Worm (Caenorhabditis elegans) whole organism, L2 larva: ENCODE data around the gene T25B9.1.
A peak's percentile ranks its signal among the peaks of the same experiment; 100 is the strongest.

ENCODE experiments used
- C34F6.9 ChIP-seq: fragments of 150-350 bp; optimal IDR thresholded peaks from 2 replicates; lab custom pipeline; 2014; ENCODE audit warnings: missing biosample characterization, missing genetic modification characterization
- F13H6.1 ChIP-seq: sonication (generic microtip); optimal IDR thresholded peaks from 2 replicates; lab custom pipeline; 2016; ENCODE audit warnings: missing genetic modification characterization, missing compliant biosample characterization
- R02D3.7 ChIP-seq: fragments of 150-350 bp; optimal IDR thresholded peaks from 2 replicates; lab custom pipeline; 2014; ENCODE audit warnings: missing biosample characterization, missing genetic modification characterization
- Y55F3AM.14 ChIP-seq: fragments of 200-800 bp; sonication (Bioruptor generic); optimal IDR thresholded peaks from 2 replicates; lab custom pipeline; 2018; ENCODE audit warnings: mild to moderate bottlenecking, missing genetic modification characterization, missing compliant biosample characterization
- ZK546.5 ChIP-seq: sonication (generic microtip); optimal IDR thresholded peaks from 2 replicates; lab custom pipeline; 2017; ENCODE audit warnings: missing biosample characterization, missing genetic modification characterization
- alr-1 ChIP-seq: fragments of 150-350 bp; optimal IDR thresholded peaks from 2 replicates; lab custom pipeline; 2014; ENCODE audit warnings: missing biosample characterization, missing genetic modification characterization
- aly-2 ChIP-seq: fragments of 150-350 bp; optimal IDR thresholded peaks from 2 replicates; lab custom pipeline; 2014; ENCODE audit warnings: missing biosample characterization, missing genetic modification characterization
- ama-1 ChIP-seq: fragments of 150-350 bp; optimal IDR thresholded peaks from 2 replicates; lab custom pipeline; 2018; ENCODE audit warnings: inconsistent platforms
- blmp-1 ChIP-seq: sonication (generic microtip); optimal IDR thresholded peaks from 2 replicates; lab custom pipeline; 2017; ENCODE audit warnings: missing genetic modification characterization, mild to moderate bottlenecking, missing compliant biosample characterization, antibody characterized with exemption, moderate library complexity; ENCODE audit not compliant: insufficient read depth
- ceh-16 ChIP-seq: fragments of 150-350 bp; optimal IDR thresholded peaks from 2 replicates; lab custom pipeline; 2014; ENCODE audit warnings: missing biosample characterization, missing genetic modification characterization
- ceh-82 ChIP-seq: fragments of 150-350 bp; optimal IDR thresholded peaks from 2 replicates; lab custom pipeline; 2014; ENCODE audit warnings: missing biosample characterization, missing genetic modification characterization
- crh-2 ChIP-seq: sonication (generic microtip); optimal IDR thresholded peaks from 2 replicates; lab custom pipeline; 2017; ENCODE audit warnings: missing biosample characterization, missing genetic modification characterization
- dmd-4 ChIP-seq: sonication (generic microtip); optimal IDR thresholded peaks from 2 replicates; lab custom pipeline; 2017; ENCODE audit warnings: missing biosample characterization, missing genetic modification characterization
- egl-27 ChIP-seq: sonication (generic microtip); optimal IDR thresholded peaks from 3 replicates; lab custom pipeline; 2017; ENCODE audit warnings: missing biosample characterization, missing genetic modification reagents, missing genetic modification characterization
- elt-1 ChIP-seq: fragments of 150-350 bp; optimal IDR thresholded peaks from 2 replicates; lab custom pipeline; 2014; ENCODE audit warnings: missing biosample characterization, missing genetic modification characterization
- fos-1 ChIP-seq: fragments of 150-350 bp; optimal IDR thresholded peaks from 2 replicates; lab custom pipeline; 2014; ENCODE audit warnings: missing biosample characterization, missing genetic modification characterization
- gmeb-1 ChIP-seq: fragments of 150-350 bp; optimal IDR thresholded peaks from 2 replicates; lab custom pipeline; 2014; ENCODE audit warnings: missing biosample characterization, missing genetic modification characterization
- lin-11 ChIP-seq: fragments of 150-350 bp; sonication (generic microtip); optimal IDR thresholded peaks from 2 replicates; lab custom pipeline; 2014; ENCODE audit warnings: missing biosample characterization, missing genetic modification characterization, inconsistent platforms, mixed read lengths
- lin-39 ChIP-seq: fragments of 150-350 bp; optimal IDR thresholded peaks from 2 replicates; lab custom pipeline; 2014; ENCODE audit warnings: missing biosample characterization, missing genetic modification reagents, missing genetic modification characterization
- lsy-2 ChIP-seq, 2 experiments: fragments of 150-350 bp in 1 of 2; sonication (generic microtip) in 1 of 2; optimal IDR thresholded peaks; 2 replicates each; lab custom pipeline; 2014 to 2017; ENCODE audit warnings: missing biosample characterization in 2 of 2, missing genetic modification characterization in 2 of 2
- mab-5 ChIP-seq: fragments of 150-350 bp; optimal IDR thresholded peaks from 2 replicates; lab custom pipeline; 2014; ENCODE audit warnings: missing biosample characterization, missing genetic modification characterization
- mbf-1 ChIP-seq: sonication (generic microtip); optimal IDR thresholded peaks from 2 replicates; lab custom pipeline; 2017; ENCODE audit warnings: missing biosample characterization, missing genetic modification characterization
- mdl-1 ChIP-seq, 2 experiments: fragments of 150-350 bp in 1 of 2; sonication (generic microtip) in 1 of 2; optimal IDR thresholded peaks; 2 replicates each; lab custom pipeline; 2017; ENCODE audit warnings: missing biosample characterization in 2 of 2, missing genetic modification characterization in 2 of 2
- nhr-10 ChIP-seq: sonication (generic microtip); optimal IDR thresholded peaks from 2 replicates; lab custom pipeline; 2017; ENCODE audit warnings: missing biosample characterization, missing genetic modification characterization
- nhr-11 ChIP-seq: fragments of 150-350 bp; optimal IDR thresholded peaks from 2 replicates; lab custom pipeline; 2014; ENCODE audit warnings: missing biosample characterization, missing genetic modification characterization
- nhr-12 ChIP-seq: fragments of 150-350 bp; optimal IDR thresholded peaks from 2 replicates; lab custom pipeline; 2014; ENCODE audit warnings: missing biosample characterization, missing genetic modification characterization
- nhr-129 ChIP-seq: fragments of 150-350 bp; optimal IDR thresholded peaks from 2 replicates; lab custom pipeline; 2014; ENCODE audit warnings: missing biosample characterization, missing genetic modification characterization
- nhr-21 ChIP-seq: fragments of 150-350 bp; optimal IDR thresholded peaks from 2 replicates; lab custom pipeline; 2014; ENCODE audit warnings: missing biosample characterization, missing genetic modification characterization
- nhr-23 ChIP-seq: fragments of 150-350 bp; optimal IDR thresholded peaks from 2 replicates; lab custom pipeline; 2014; ENCODE audit warnings: missing biosample characterization, missing genetic modification reagents, missing genetic modification characterization
- nhr-25 ChIP-seq: fragments of 150-350 bp; sonication (generic microtip); optimal IDR thresholded peaks from 3 replicates; lab custom pipeline; 2014; ENCODE audit warnings: missing biosample characterization, missing genetic modification characterization
- peb-1 ChIP-seq: fragments of 150-350 bp; optimal IDR thresholded peaks from 2 replicates; lab custom pipeline; 2014; ENCODE audit warnings: missing biosample characterization, missing genetic modification characterization
- skn-1 ChIP-seq: sonication (generic microtip); optimal IDR thresholded peaks from 2 replicates; lab custom pipeline; 2017; ENCODE audit warnings: missing biosample characterization, missing genetic modification characterization
- sma-3 ChIP-seq: sonication (generic microtip); optimal IDR thresholded peaks from 2 replicates; lab custom pipeline; 2016; ENCODE audit warnings: missing genetic modification reagents, missing genetic modification characterization, missing compliant biosample characterization
- sma-9 ChIP-seq, 2 experiments: fragments of 150-350 bp in 1 of 2; sonication (generic microtip) in 1 of 2; optimal IDR thresholded peaks; 2 replicates each; lab custom pipeline; 2014 to 2016; ENCODE audit warnings: missing genetic modification characterization in 2 of 2, mild to moderate bottlenecking in 1 of 2, missing biosample characterization in 1 of 2, missing compliant biosample characterization in 1 of 2, missing genetic modification reagents in 1 of 2, moderate library complexity in 1 of 2
- unc-39 ChIP-seq: fragments of 150-350 bp; optimal IDR thresholded peaks from 2 replicates; lab custom pipeline; 2014; ENCODE audit warnings: missing biosample characterization, missing genetic modification characterization
- unc-55 ChIP-seq: fragments of 150-350 bp; sonication (generic microtip); optimal IDR thresholded peaks from 3 replicates; lab custom pipeline; 2014; ENCODE audit warnings: missing biosample characterization, missing genetic modification reagents, missing genetic modification characterization
- unc-62 ChIP-seq: fragments of 150-350 bp; optimal IDR thresholded peaks from 2 replicates; lab custom pipeline; 2014; ENCODE audit warnings: missing biosample characterization, missing genetic modification reagents, missing genetic modification characterization
- ztf-1 ChIP-seq: fragments of 200-800 bp; sonication (Bioruptor generic); conservative IDR thresholded peaks from 2 replicates; pipeline ENCODE4 v1.3.6; 2022; ENCODE audit warnings: missing genetic modification characterization, missing compliant biosample characterization
- ztf-11 ChIP-seq: sonication (generic microtip); optimal IDR thresholded peaks from 2 replicates; lab custom pipeline; 2017; ENCODE audit warnings: missing biosample characterization, missing genetic modification characterization
- ztf-4 ChIP-seq: fragments of 150-350 bp; optimal IDR thresholded peaks from 2 replicates; lab custom pipeline; 2014; ENCODE audit warnings: missing biosample characterization, missing genetic modification characterization

Gene T25B9.1

ce11 chrIV:10784085-10784484, 34.1 kb upstream of the T25B9.1 start (continued):
- peak; percentile 27 for TF ChIP-seq fos-1
- peak; percentile 93 for TF ChIP-seq sma-9 (GFP tag; optimal IDR thresholded peaks at IDR 0.05; lab: Kevin White, UChicago)
- TF ChIP-seq sma-9 (tag; optimal IDR thresholded peaks at IDR 0.05; lab: Kevin White, UChicago) = no peak
- TF ChIP-seq sma-3 (GFP tag; lab: Kevin White, UChicago) = peak; percentile 31
- TF ChIP-seq ztf-1 (GFP tag; lab: Robert Waterston, UW) = no peak
- TF ChIP-seq skn-1 (tag; lab: Kevin White, UChicago) = no peak
- no peak for TF ChIP-seq C34F6.9
- TF ChIP-seq dmd-4 (tag; lab: Kevin White, UChicago) = no peak
- TF ChIP-seq nhr-12 = no peak
- TF ChIP-seq nhr-25 = peak; percentile 75
- no peak for TF ChIP-seq mdl-1 (tag; optimal IDR thresholded peaks at IDR 0.05; lab: Kevin White, UChicago)
- no peak for TF ChIP-seq R02D3.7
- TF ChIP-seq lsy-2 (tag; optimal IDR thresholded peaks at IDR 0.05; lab: Kevin White, UChicago) = no peak
- no peak for TF ChIP-seq F13H6.1 (tag; lab: Kevin White, UChicago)
- TF ChIP-seq unc-55 = no peak
- no peak for TF ChIP-seq aly-2 (tag; lab: Kevin White, UChicago)
- TF ChIP-seq alr-1 (tag; lab: Kevin White, UChicago) = no peak
- TF ChIP-seq lin-11 = no peak
- no peak for TF ChIP-seq nhr-10 (tag; lab: Kevin White, UChicago)
- no peak for TF ChIP-seq mab-5 (tag; lab: Kevin White, UChicago)
- TF ChIP-seq ceh-16 (tag; lab: Kevin White, UChicago) = no peak
- TF ChIP-seq unc-39 (tag; lab: Kevin White, UChicago) = no peak
- no peak for TF ChIP-seq elt-1 (tag; lab: Kevin White, UChicago)
- peak; percentile 4 for TF ChIP-seq egl-27 (tag; lab: Kevin White, UChicago)
- TF ChIP-seq crh-2 (tag; lab: Kevin White, UChicago) = peak; percentile 54
- TF ChIP-seq nhr-129 = peak; percentile 8
- no peak for TF ChIP-seq ztf-4 (tag; lab: Kevin White, UChicago)
- no peak for TF ChIP-seq ama-1
- TF ChIP-seq lin-39 = no peak

ce11 chrIV:10782014-10782413, 32.1 kb upstream of the T25B9.1 start:
- no peak for TF ChIP-seq ztf-1 (GFP tag; lab: Robert Waterston, UW)
- no peak for TF ChIP-seq ztf-11
- peak; percentile 45 for TF ChIP-seq gmeb-1 (tag; lab: Kevin White, UChicago)
- no peak for TF ChIP-seq ztf-4 (tag; lab: Kevin White, UChicago)
- peak; percentile 5 for TF ChIP-seq Y55F3AM.14 (GFP tag; lab: Kevin White, UChicago)
- no peak for TF ChIP-seq nhr-23 (tag; lab: Kevin White, UChicago)
- peak; percentile 4 for TF ChIP-seq nhr-129
- TF ChIP-seq mab-5 (tag; lab: Kevin White, UChicago) = no peak
- peak; percentile 48 for TF ChIP-seq egl-27 (tag; lab: Kevin White, UChicago)
- no peak for TF ChIP-seq alr-1 (tag; lab: Kevin White, UChicago)
- TF ChIP-seq peb-1 = no peak
- no peak for TF ChIP-seq F13H6.1 (tag; lab: Kevin White, UChicago)
- peak; percentile 56 to 80 for TF ChIP-seq mdl-1 (tag; optimal IDR thresholded peaks at IDR 0.05; lab: Kevin White, UChicago)
- TF ChIP-seq sma-9 (GFP tag; optimal IDR thresholded peaks at IDR 0.05; lab: Kevin White, UChicago) = peak; percentile 98
- TF ChIP-seq sma-9 (tag; optimal IDR thresholded peaks at IDR 0.05; lab: Kevin White, UChicago) = no peak
- TF ChIP-seq mbf-1 (tag; lab: Kevin White, UChicago) = no peak
- no peak for TF ChIP-seq skn-1 (tag; lab: Kevin White, UChicago)
- TF ChIP-seq unc-62 (GFP tag; lab: Kevin White, UChicago) = no peak
- TF ChIP-seq blmp-1 (tag; lab: Kevin White, UChicago) = peak; percentile 84
- TF ChIP-seq sma-3 (GFP tag; lab: Kevin White, UChicago) = peak; percentile 82
- TF ChIP-seq unc-55 = no peak
- peak; percentile 79 for TF ChIP-seq nhr-25
- no peak for TF ChIP-seq nhr-11 (tag; lab: Kevin White, UChicago)
- no peak for TF ChIP-seq dmd-4 (tag; lab: Kevin White, UChicago)
- TF ChIP-seq ceh-82 (tag; lab: Kevin White, UChicago) = no peak
- peak in 1 of 2 experiments; percentile 43 for TF ChIP-seq lsy-2 (tag; optimal IDR thresholded peaks at IDR 0.05; lab: Kevin White, UChicago)
- TF ChIP-seq fos-1 = peak; percentile 41
- TF ChIP-seq lin-11 = no peak
- TF ChIP-seq nhr-10 (tag; lab: Kevin White, UChicago) = no peak
- TF ChIP-seq ZK546.5 (tag; lab: Kevin White, UChicago) = no peak
- TF ChIP-seq crh-2 (tag; lab: Kevin White, UChicago) = peak; percentile 35
- peak; percentile 92 for TF ChIP-seq nhr-21 (tag; lab: Kevin White, UChicago)
- TF ChIP-seq ama-1 = no peak
- TF ChIP-seq, all 48 proteins: peak for 13
